Fruit fly (Drosophila melanogaster): ENCODE measurements around the gene CG10559.

The CG10559 gene

dm6 chr3R:25302239-25302638 lies 13.7 kb downstream of the CG10559 start, which contains the start of gene CG31370:
Gene CG31370, plus strand, starts transcription at chr3R:25302464.
- TF ChIP-seq EcR (GFP tag; optimal IDR thresholded peaks at IDR 0.05) (no peak), Pif1A (GFP tag; optimal IDR thresholded peaks at IDR 0.05) (no peak), CG8301 (tag; optimal IDR thresholded peaks at IDR 0.05) (no peak), CG17806 (tag; optimal IDR thresholded peaks at IDR 0.05) (no peak), gl (tag; optimal IDR thresholded peaks at IDR 0.05) (no peak), CG9948 (tag; optimal IDR thresholded peaks at IDR 0.05) (no peak), CG10348 (GFP tag; IDR thresholded peaks at IDR 0.05) (no peak)

dm6 chr3R:25300575-25300974 lies 15.3 kb downstream of the CG10559 start, which contains the start of gene CG13659:
Gene CG13659, plus strand, starts transcription at chr3R:25300891.
- TF ChIP-seq CG14655 (GFP tag; optimal IDR thresholded peaks at IDR 0.05): no peak
- no peak for TF ChIP-seq CG17806 (tag; optimal IDR thresholded peaks at IDR 0.05)
- TF ChIP-seq Pif1B (GFP tag; optimal IDR thresholded peaks at IDR 0.05): no peak
- TF ChIP-seq CG13204 (GFP tag; optimal IDR thresholded peaks at IDR 0.05): no peak
- no peak for TF ChIP-seq CG10348 (GFP tag; IDR thresholded peaks at IDR 0.05)
- TF ChIP-seq CG8301 (tag; optimal IDR thresholded peaks at IDR 0.05): no peak
- no peak for TF ChIP-seq CG12605 (GFP tag; IDR thresholded peaks at IDR 0.05)
- no peak for TF ChIP-seq CG32121 (GFP tag; IDR thresholded peaks at IDR 0.05)

- TF ChIP-seq D1 (tag; optimal IDR thresholded peaks at IDR 0.05) (no peak), CG8301 (tag; optimal IDR thresholded peaks at IDR 0.05) (no peak), gl (tag; optimal IDR thresholded peaks at IDR 0.05) (no peak), EcR (GFP tag; optimal IDR thresholded peaks at IDR 0.05) (no peak), CG15710 (tag; optimal IDR thresholded peaks at IDR 0.05) (no peak), CG17806 (tag; optimal IDR thresholded peaks at IDR 0.05) (no peak), CG12605 (GFP tag; IDR thresholded peaks at IDR 0.05) (no peak)
These were observed 16.4 kb downstream of the CG10559 start, which contains the start of gene CG31288 for dm6 chr3R:25299507-25299964. Gene CG31288, minus strand, starts transcription at chr3R:25299557.

DNA sequence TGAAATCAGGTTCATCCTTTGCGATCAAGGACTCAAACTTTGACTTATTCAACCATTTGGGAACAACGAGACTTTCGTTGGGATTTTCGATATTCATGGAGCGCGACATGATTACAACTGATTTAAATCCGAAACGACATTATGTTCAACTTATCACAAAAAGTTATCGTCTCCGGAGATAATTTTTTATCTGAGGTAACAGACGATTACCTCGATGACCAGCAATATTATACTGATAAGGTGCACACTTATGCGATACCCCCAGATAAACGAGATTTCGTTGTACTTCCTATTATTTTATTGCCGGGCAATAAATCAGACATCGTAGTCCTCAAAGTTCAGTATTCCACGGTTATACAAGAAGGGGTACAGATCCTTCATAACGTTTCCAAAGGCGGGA lies 18.2 kb downstream of the CG10559 start, which contains the start of gene CG31097:
CG31097 (minus strand) TSS at position 101 of the 400 bp plus-strand sequence.
- TF ChIP-seq CG13204 (GFP tag; optimal IDR thresholded peaks at IDR 0.05) (no peak), CG14655 (GFP tag; optimal IDR thresholded peaks at IDR 0.05) (no peak), EcR (GFP tag; optimal IDR thresholded peaks at IDR 0.05) (no peak), CG10348 (GFP tag; IDR thresholded peaks at IDR 0.05) (no peak), fd96Ca (GFP tag; IDR thresholded peaks at IDR 0.05) (no peak), CG15710 (tag; optimal IDR thresholded peaks at IDR 0.05) (no peak)

dm6 chr3R:25295320-25296020 lies 20.4 kb downstream of the CG10559 start, which contains the start of gene CG31102:
Gene CG31102, minus strand, starts transcription at chr3R:25295594.
- TF ChIP-seq Ets98B (GFP tag; IDR thresholded peaks at IDR 0.05): no peak
- TF ChIP-seq CG14655 (GFP tag; optimal IDR thresholded peaks at IDR 0.05): no peak
- TF ChIP-seq CG32121 (GFP tag; IDR thresholded peaks at IDR 0.05): peak; percentile 43; the same call in 1 of the 2 replicates
- TF ChIP-seq CG17806 (tag; optimal IDR thresholded peaks at IDR 0.05): no peak
- no peak for TF ChIP-seq Snoo (tag; optimal IDR thresholded peaks at IDR 0.05)
- no peak for TF ChIP-seq CG8159 (tag; optimal IDR thresholded peaks at IDR 0.05)
- no peak for TF ChIP-seq Pif1A (GFP tag; optimal IDR thresholded peaks at IDR 0.05)
- TF ChIP-seq CG10348 (GFP tag; IDR thresholded peaks at IDR 0.05): no peak
- TF ChIP-seq EcR (GFP tag; optimal IDR thresholded peaks at IDR 0.05): peak; percentile 63
- no peak for TF ChIP-seq CG9948 (tag; optimal IDR thresholded peaks at IDR 0.05)

DNA sequence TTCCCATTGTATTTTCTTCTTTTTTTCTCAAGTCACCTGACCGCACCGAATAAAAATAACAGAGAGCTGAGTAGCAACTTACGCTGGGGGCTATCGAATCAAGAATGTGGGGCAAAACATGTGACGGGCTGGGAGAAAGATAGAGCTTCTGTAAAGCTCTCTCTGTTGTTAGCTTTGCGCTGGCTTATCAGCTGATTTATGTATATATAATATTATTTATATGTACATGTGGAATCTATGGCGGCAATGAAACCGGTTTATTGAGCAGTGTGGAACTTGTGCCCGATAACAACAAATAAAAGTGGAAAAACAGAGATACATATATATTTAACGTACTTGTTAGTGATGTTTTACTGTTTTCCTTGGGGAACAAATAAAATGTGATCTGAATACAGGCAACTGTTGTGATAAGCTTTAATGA lies 23.0 kb downstream of the CG10559 start, which contains the start of gene CG31098:
CG31098 (minus strand) TSS at position 114 of the 421 bp plus-strand sequence.
- TF ChIP-seq CG13204 (GFP tag; optimal IDR thresholded peaks at IDR 0.05) (no peak), Pif1B (GFP tag; optimal IDR thresholded peaks at IDR 0.05) (peak; percentile 37), CG32121 (GFP tag; IDR thresholded peaks at IDR 0.05) (no peak), EcR (GFP tag; optimal IDR thresholded peaks at IDR 0.05) (no peak), fd96Ca (GFP tag; IDR thresholded peaks at IDR 0.05) (no peak), Snoo (tag; optimal IDR thresholded peaks at IDR 0.05) (no peak), CG10348 (GFP tag; IDR thresholded peaks at IDR 0.05) (no peak), CG14655 (GFP tag; optimal IDR thresholded peaks at IDR 0.05) (no peak), Pif1A (GFP tag; optimal IDR thresholded peaks at IDR 0.05) (peak; percentile 10), CG34367 (tag; optimal IDR thresholded peaks at IDR 0.05) (no peak), CG17806 (tag; optimal IDR thresholded peaks at IDR 0.05) (no peak), CG8159 (tag; optimal IDR thresholded peaks at IDR 0.05) (no peak), Ets98B (GFP tag; IDR thresholded peaks at IDR 0.05) (no peak), gl (tag; optimal IDR thresholded peaks at IDR 0.05) (no peak), rn (GFP tag; IDR thresholded peaks at IDR 0.05) (no peak)

DNA sequence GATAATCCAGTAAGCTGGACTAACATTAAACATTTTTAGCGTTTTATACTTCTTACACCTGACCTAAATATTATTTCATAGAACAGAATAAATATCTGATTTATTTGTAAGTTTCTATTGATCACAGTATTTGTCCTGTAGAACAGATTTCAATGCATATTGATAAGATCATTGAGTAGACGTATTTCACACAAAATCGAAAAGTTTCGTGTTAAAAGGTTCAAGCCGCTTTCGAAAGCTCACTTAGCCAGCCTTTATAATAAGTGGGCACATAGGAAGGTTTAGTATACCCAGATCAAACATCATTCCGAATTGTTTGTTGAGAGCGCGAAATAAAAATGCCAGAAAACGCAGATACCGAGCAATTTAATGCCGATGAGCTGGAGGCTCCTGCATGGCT lies 26.3 kb downstream of the CG10559 start, which contains the start of gene CG11893:
CG11893 (plus strand) TSS at position 301 of the 400 bp plus-strand sequence.
- TF ChIP-seq CG9948 (tag; optimal IDR thresholded peaks at IDR 0.05) (no peak), EcR (GFP tag; optimal IDR thresholded peaks at IDR 0.05) (no peak), D1 (tag; optimal IDR thresholded peaks at IDR 0.05) (no peak), CG8159 (tag; optimal IDR thresholded peaks at IDR 0.05) (no peak)

Data from whole organism, pupa.